Worm (Caenorhabditis elegans) whole organism, early embryonic: Measurements from ENCODE around the gene ZK673.6.

Experiments used
- F13C5.2 ChIP-seq: sonication (generic microtip); optimal IDR thresholded peaks from 2 replicates; lab custom pipeline; 2017; ENCODE audit warnings: mild to moderate bottlenecking, missing genetic modification characterization, inconsistent platforms, missing compliant biosample characterization
- ceh-13 ChIP-seq: fragments of 200-800 bp; sonication (Bioruptor generic); optimal IDR thresholded peaks from 2 replicates; lab custom pipeline; 2018; ENCODE audit warnings: mild to moderate bottlenecking, missing genetic modification characterization, missing compliant biosample characterization
- tbx-37 ChIP-seq: fragments of 200-800 bp; sonication (Bioruptor generic); conservative IDR thresholded peaks from 2 replicates; pipeline ENCODE4 v1.3.6; 2022; ENCODE audit warnings: missing genetic modification reagents, missing genetic modification characterization, missing compliant biosample characterization

DNA sequence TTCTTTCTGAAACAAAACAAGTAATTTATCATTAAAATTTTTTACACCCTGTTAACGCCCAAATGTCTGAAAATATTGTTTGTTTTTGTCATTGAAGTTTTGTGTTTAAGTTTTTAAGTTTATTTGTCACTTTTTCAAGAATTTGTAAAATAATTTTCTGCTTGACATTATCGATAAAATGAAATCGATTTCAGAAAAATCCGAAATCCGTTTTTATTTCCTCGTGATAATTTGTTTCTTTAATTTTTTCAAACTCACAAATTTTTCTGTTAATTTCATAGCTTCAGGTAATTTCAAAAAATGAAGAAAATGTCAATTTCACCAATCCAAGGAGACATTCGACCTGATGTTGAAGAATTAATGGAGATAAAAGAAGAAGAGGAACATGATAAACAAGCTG lies 31.8 kb upstream of the ZK673.6 start, which contains the start of gene ZK666.12:
- TF ChIP-seq ceh-13 (GFP tag; lab: Kevin White, UChicago) (no peak), tbx-37 (GFP tag; lab: Robert Waterston, UW) (no peak), F13C5.2 (tag; lab: Kevin White, UChicago) (no peak)
